Worm (Caenorhabditis elegans) whole organism, L2 larva: ENCODE data around the gene taf-12.

Experiments used
- C34F6.9 ChIP-seq: fragments of 150-350 bp; optimal IDR thresholded peaks from 2 replicates; lab custom pipeline; 2014; ENCODE audit warnings: missing biosample characterization, missing genetic modification characterization
- F13H6.1 ChIP-seq: sonication (generic microtip); optimal IDR thresholded peaks from 2 replicates; lab custom pipeline; 2016; ENCODE audit warnings: missing genetic modification characterization, missing compliant biosample characterization
- R02D3.7 ChIP-seq: fragments of 150-350 bp; optimal IDR thresholded peaks from 2 replicates; lab custom pipeline; 2014; ENCODE audit warnings: missing biosample characterization, missing genetic modification characterization
- Y55F3AM.14 ChIP-seq: fragments of 200-800 bp; sonication (Bioruptor generic); optimal IDR thresholded peaks from 2 replicates; lab custom pipeline; 2018; ENCODE audit warnings: mild to moderate bottlenecking, missing genetic modification characterization, missing compliant biosample characterization
- ZK546.5 ChIP-seq: sonication (generic microtip); optimal IDR thresholded peaks from 2 replicates; lab custom pipeline; 2017; ENCODE audit warnings: missing biosample characterization, missing genetic modification characterization
- alr-1 ChIP-seq: fragments of 150-350 bp; optimal IDR thresholded peaks from 2 replicates; lab custom pipeline; 2014; ENCODE audit warnings: missing biosample characterization, missing genetic modification characterization
- aly-2 ChIP-seq: fragments of 150-350 bp; optimal IDR thresholded peaks from 2 replicates; lab custom pipeline; 2014; ENCODE audit warnings: missing biosample characterization, missing genetic modification characterization
- blmp-1 ChIP-seq: sonication (generic microtip); optimal IDR thresholded peaks from 2 replicates; lab custom pipeline; 2017; ENCODE audit warnings: missing genetic modification characterization, mild to moderate bottlenecking, missing compliant biosample characterization, antibody characterized with exemption, moderate library complexity; ENCODE audit not compliant: insufficient read depth
- ceh-82 ChIP-seq: fragments of 150-350 bp; optimal IDR thresholded peaks from 2 replicates; lab custom pipeline; 2014; ENCODE audit warnings: missing biosample characterization, missing genetic modification characterization
- crh-2 ChIP-seq: sonication (generic microtip); optimal IDR thresholded peaks from 2 replicates; lab custom pipeline; 2017; ENCODE audit warnings: missing biosample characterization, missing genetic modification characterization
- egl-27 ChIP-seq: sonication (generic microtip); optimal IDR thresholded peaks from 3 replicates; lab custom pipeline; 2017; ENCODE audit warnings: missing biosample characterization, missing genetic modification reagents, missing genetic modification characterization
- elt-1 ChIP-seq: fragments of 150-350 bp; optimal IDR thresholded peaks from 2 replicates; lab custom pipeline; 2014; ENCODE audit warnings: missing biosample characterization, missing genetic modification characterization
- elt-3 ChIP-seq: sonication (generic microtip); optimal IDR thresholded peaks from 2 replicates; lab custom pipeline; 2017; ENCODE audit warnings: missing biosample characterization, missing genetic modification characterization
- fos-1 ChIP-seq: fragments of 150-350 bp; optimal IDR thresholded peaks from 2 replicates; lab custom pipeline; 2014; ENCODE audit warnings: missing biosample characterization, missing genetic modification characterization
- gmeb-1 ChIP-seq: fragments of 150-350 bp; optimal IDR thresholded peaks from 2 replicates; lab custom pipeline; 2014; ENCODE audit warnings: missing biosample characterization, missing genetic modification characterization
- lin-11 ChIP-seq: fragments of 150-350 bp; sonication (generic microtip); optimal IDR thresholded peaks from 2 replicates; lab custom pipeline; 2014; ENCODE audit warnings: missing biosample characterization, missing genetic modification characterization, inconsistent platforms, mixed read lengths
- lin-13 ChIP-seq: fragments of 150-350 bp; optimal IDR thresholded peaks from 2 replicates; lab custom pipeline; 2014; ENCODE audit warnings: missing biosample characterization, missing genetic modification reagents, missing genetic modification characterization
- lin-39 ChIP-seq: fragments of 150-350 bp; optimal IDR thresholded peaks from 2 replicates; lab custom pipeline; 2014; ENCODE audit warnings: missing biosample characterization, missing genetic modification reagents, missing genetic modification characterization
- lsy-2 ChIP-seq, 2 experiments: fragments of 150-350 bp in 1 of 2; sonication (generic microtip) in 1 of 2; optimal IDR thresholded peaks; 2 replicates each; lab custom pipeline; 2014 to 2017; ENCODE audit warnings: missing biosample characterization in 2 of 2, missing genetic modification characterization in 2 of 2
- mab-5 ChIP-seq: fragments of 150-350 bp; optimal IDR thresholded peaks from 2 replicates; lab custom pipeline; 2014; ENCODE audit warnings: missing biosample characterization, missing genetic modification characterization
- mdl-1 ChIP-seq, 2 experiments: fragments of 150-350 bp in 1 of 2; sonication (generic microtip) in 1 of 2; optimal IDR thresholded peaks; 2 replicates each; lab custom pipeline; 2017; ENCODE audit warnings: missing biosample characterization in 2 of 2, missing genetic modification characterization in 2 of 2
- nhr-10 ChIP-seq: sonication (generic microtip); optimal IDR thresholded peaks from 2 replicates; lab custom pipeline; 2017; ENCODE audit warnings: missing biosample characterization, missing genetic modification characterization
- nhr-11 ChIP-seq: fragments of 150-350 bp; optimal IDR thresholded peaks from 2 replicates; lab custom pipeline; 2014; ENCODE audit warnings: missing biosample characterization, missing genetic modification characterization
- nhr-12 ChIP-seq: fragments of 150-350 bp; optimal IDR thresholded peaks from 2 replicates; lab custom pipeline; 2014; ENCODE audit warnings: missing biosample characterization, missing genetic modification characterization
- nhr-129 ChIP-seq: fragments of 150-350 bp; optimal IDR thresholded peaks from 2 replicates; lab custom pipeline; 2014; ENCODE audit warnings: missing biosample characterization, missing genetic modification characterization
- nhr-21 ChIP-seq: fragments of 150-350 bp; optimal IDR thresholded peaks from 2 replicates; lab custom pipeline; 2014; ENCODE audit warnings: missing biosample characterization, missing genetic modification characterization
- nhr-23 ChIP-seq: fragments of 150-350 bp; optimal IDR thresholded peaks from 2 replicates; lab custom pipeline; 2014; ENCODE audit warnings: missing biosample characterization, missing genetic modification reagents, missing genetic modification characterization
- nhr-237 ChIP-seq: fragments of 150-350 bp; optimal IDR thresholded peaks from 2 replicates; lab custom pipeline; 2014; ENCODE audit warnings: missing biosample characterization, missing genetic modification characterization
- nhr-25 ChIP-seq: fragments of 150-350 bp; sonication (generic microtip); optimal IDR thresholded peaks from 3 replicates; lab custom pipeline; 2014; ENCODE audit warnings: missing biosample characterization, missing genetic modification characterization
- nhr-77 ChIP-seq: fragments of 150-350 bp; optimal IDR thresholded peaks from 2 replicates; lab custom pipeline; 2014; ENCODE audit warnings: missing biosample characterization, missing genetic modification characterization
- peb-1 ChIP-seq: fragments of 150-350 bp; optimal IDR thresholded peaks from 2 replicates; lab custom pipeline; 2014; ENCODE audit warnings: missing biosample characterization, missing genetic modification characterization
- sem-4 ChIP-seq: fragments of 150-350 bp; optimal IDR thresholded peaks from 2 replicates; lab custom pipeline; 2014; ENCODE audit warnings: missing biosample characterization, missing genetic modification reagents, missing genetic modification characterization
- skn-1 ChIP-seq: sonication (generic microtip); optimal IDR thresholded peaks from 2 replicates; lab custom pipeline; 2017; ENCODE audit warnings: missing biosample characterization, missing genetic modification characterization
- sma-3 ChIP-seq: sonication (generic microtip); optimal IDR thresholded peaks from 2 replicates; lab custom pipeline; 2016; ENCODE audit warnings: missing genetic modification reagents, missing genetic modification characterization, missing compliant biosample characterization
- sma-9 ChIP-seq, 2 experiments: fragments of 150-350 bp in 1 of 2; sonication (generic microtip) in 1 of 2; optimal IDR thresholded peaks; 2 replicates each; lab custom pipeline; 2014 to 2016; ENCODE audit warnings: missing genetic modification characterization in 2 of 2, mild to moderate bottlenecking in 1 of 2, missing biosample characterization in 1 of 2, missing compliant biosample characterization in 1 of 2, missing genetic modification reagents in 1 of 2, moderate library complexity in 1 of 2
- snpc-4 ChIP-seq: fragments of 150-350 bp; optimal IDR thresholded peaks from 2 replicates; lab custom pipeline; 2014; ENCODE audit warnings: missing biosample characterization, missing genetic modification characterization
- unc-39 ChIP-seq: fragments of 150-350 bp; optimal IDR thresholded peaks from 2 replicates; lab custom pipeline; 2014; ENCODE audit warnings: missing biosample characterization, missing genetic modification characterization
- unc-55 ChIP-seq: fragments of 150-350 bp; sonication (generic microtip); optimal IDR thresholded peaks from 3 replicates; lab custom pipeline; 2014; ENCODE audit warnings: missing biosample characterization, missing genetic modification reagents, missing genetic modification characterization
- zag-1 ChIP-seq: fragments of 150-350 bp; optimal IDR thresholded peaks from 2 replicates; lab custom pipeline; 2014; ENCODE audit warnings: missing biosample characterization, missing genetic modification characterization
- ztf-1 ChIP-seq: fragments of 200-800 bp; sonication (Bioruptor generic); conservative IDR thresholded peaks from 2 replicates; pipeline ENCODE4 v1.3.6; 2022; ENCODE audit warnings: missing genetic modification characterization, missing compliant biosample characterization
- ztf-11 ChIP-seq: sonication (generic microtip); optimal IDR thresholded peaks from 2 replicates; lab custom pipeline; 2017; ENCODE audit warnings: missing biosample characterization, missing genetic modification characterization
- ztf-4 ChIP-seq: fragments of 150-350 bp; optimal IDR thresholded peaks from 2 replicates; lab custom pipeline; 2014; ENCODE audit warnings: missing biosample characterization, missing genetic modification characterization

Gene taf-12

DNA sequence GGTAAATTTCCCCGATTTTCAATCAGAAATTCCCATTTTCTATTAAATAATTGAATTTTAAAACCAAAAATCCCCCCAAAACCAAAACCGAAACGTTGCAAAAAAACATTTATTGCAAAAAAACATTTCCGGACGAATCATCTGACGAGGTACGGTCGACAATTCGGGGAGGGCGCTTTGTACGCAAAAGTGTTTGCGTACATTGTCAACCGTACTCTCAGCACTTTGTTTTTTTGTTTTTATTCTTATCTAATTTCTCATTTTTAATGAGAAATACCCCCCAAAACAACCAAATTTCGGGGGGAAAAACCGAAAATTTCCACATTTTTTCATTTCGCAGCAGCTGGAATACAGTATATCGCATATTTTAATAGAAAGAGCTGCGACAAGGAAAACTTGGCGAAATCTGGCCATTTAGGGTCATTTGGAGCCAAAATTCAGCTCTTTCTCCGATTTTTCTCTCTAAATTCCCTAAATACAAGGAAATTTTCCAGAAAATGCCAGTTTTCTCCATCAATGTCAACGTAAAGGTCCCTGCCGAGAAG is 21.4 kb downstream of the taf-12 start, which contains the start of gene mif-1:
Gene mif-1, plus strand, starts transcription at position 495 of the 545 bp plus-strand sequence.
- TF ChIP-seq peb-1 (tag; lab: Kevin White, UChicago) (no peak), unc-55 (GFP tag; lab: Kevin White, UChicago) (peak; percentile 64), nhr-129 (peak; percentile 41), lsy-2 (tag; optimal IDR thresholded peaks at IDR 0.05; lab: Kevin White, UChicago) (peak; percentile 86 to 98), gmeb-1 (tag; lab: Kevin White, UChicago) (peak; percentile 36), C34F6.9 (tag; lab: Kevin White, UChicago) (peak; percentile 54), lin-13 (GFP tag; lab: Kevin White, UChicago) (peak; percentile 32), ztf-11 (tag; lab: Kevin White, UChicago) (no peak)

DNA sequence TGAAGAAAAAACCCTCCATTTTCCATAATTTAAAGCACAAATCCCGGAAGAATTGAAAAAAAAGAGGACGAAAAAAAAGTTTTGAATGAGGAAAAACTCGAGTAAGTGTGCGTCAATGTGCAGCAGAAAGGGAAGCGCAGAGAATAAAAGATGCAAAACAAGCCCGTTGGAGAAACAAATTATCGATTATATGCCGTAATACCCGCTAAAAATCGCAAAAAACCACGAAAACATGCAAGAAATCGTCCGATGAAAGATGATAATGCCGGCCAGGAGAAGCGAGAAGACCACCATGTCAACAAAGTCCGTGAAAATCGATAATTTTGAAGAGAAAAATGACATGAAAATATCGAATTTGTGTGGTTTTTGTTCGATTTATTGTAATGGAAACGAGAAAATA is 22.1 kb downstream of the taf-12 start:
- TF ChIP-seq nhr-77, result no peak
- no peak for TF ChIP-seq sma-9 (GFP tag; optimal IDR thresholded peaks at IDR 0.05; lab: Kevin White, UChicago)
- no peak for TF ChIP-seq sma-9 (tag; optimal IDR thresholded peaks at IDR 0.05; lab: Kevin White, UChicago)
- no peak for TF ChIP-seq sem-4 (tag; lab: Kevin White, UChicago)
- TF ChIP-seq unc-39 (tag; lab: Kevin White, UChicago), result no peak
- no peak for TF ChIP-seq zag-1 (tag; lab: Kevin White, UChicago)
- no peak for TF ChIP-seq Y55F3AM.14 (GFP tag; lab: Kevin White, UChicago)
- TF ChIP-seq snpc-4 (tag; lab: Kevin White, UChicago), result no peak
- TF ChIP-seq lin-13 (GFP tag; lab: Kevin White, UChicago), result no peak
- no peak for TF ChIP-seq lin-11
- no peak for TF ChIP-seq nhr-23
- TF ChIP-seq aly-2 (tag; lab: Kevin White, UChicago), result no peak
- no peak for TF ChIP-seq elt-1 (tag; lab: Kevin White, UChicago)
- no peak for TF ChIP-seq peb-1 (tag; lab: Kevin White, UChicago)
- TF ChIP-seq ztf-1 (GFP tag; lab: Robert Waterston, UW), result no peak
- no peak for TF ChIP-seq nhr-129
- no peak for TF ChIP-seq nhr-237
- no peak for TF ChIP-seq nhr-21 (tag; lab: Kevin White, UChicago)
- TF ChIP-seq lsy-2 (tag; optimal IDR thresholded peaks at IDR 0.05; lab: Kevin White, UChicago), result no peak
- no peak for TF ChIP-seq ztf-4 (tag; lab: Kevin White, UChicago)

DNA sequence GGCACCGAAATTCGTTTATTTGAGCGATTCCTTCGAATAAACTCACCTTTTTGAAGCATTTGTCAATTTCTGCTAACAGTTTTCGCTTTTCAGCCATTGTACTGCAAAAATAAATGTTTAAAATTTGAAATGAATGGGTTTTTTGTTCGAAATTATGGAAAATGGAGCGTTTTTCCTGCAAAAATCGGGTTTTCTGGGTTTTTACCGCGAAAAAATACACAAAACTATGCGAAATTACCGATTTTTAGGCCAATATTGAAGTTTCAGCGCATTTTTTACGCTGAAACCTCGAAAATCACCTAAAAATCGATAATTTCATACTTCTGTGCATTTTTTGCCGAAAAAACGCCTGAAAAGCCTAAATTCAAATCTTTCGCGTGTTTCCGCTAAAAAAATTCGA is 22.7 kb downstream of the taf-12 start, which contains the start of gene ntl-3:
Gene ntl-3, minus strand, starts transcription at position 101 of the 400 bp plus-strand sequence.
- TF ChIP-seq nhr-11 (tag; lab: Kevin White, UChicago) (no peak), aly-2 (tag; lab: Kevin White, UChicago) (no peak), elt-1 (tag; lab: Kevin White, UChicago) (no peak), skn-1 (no peak), nhr-25 (tag; lab: Kevin White, UChicago) (no peak), sem-4 (tag; lab: Kevin White, UChicago) (no peak), sma-3 (no peak), fos-1 (tag; lab: Kevin White, UChicago) (no peak), R02D3.7 (tag; lab: Kevin White, UChicago) (no peak)

DNA sequence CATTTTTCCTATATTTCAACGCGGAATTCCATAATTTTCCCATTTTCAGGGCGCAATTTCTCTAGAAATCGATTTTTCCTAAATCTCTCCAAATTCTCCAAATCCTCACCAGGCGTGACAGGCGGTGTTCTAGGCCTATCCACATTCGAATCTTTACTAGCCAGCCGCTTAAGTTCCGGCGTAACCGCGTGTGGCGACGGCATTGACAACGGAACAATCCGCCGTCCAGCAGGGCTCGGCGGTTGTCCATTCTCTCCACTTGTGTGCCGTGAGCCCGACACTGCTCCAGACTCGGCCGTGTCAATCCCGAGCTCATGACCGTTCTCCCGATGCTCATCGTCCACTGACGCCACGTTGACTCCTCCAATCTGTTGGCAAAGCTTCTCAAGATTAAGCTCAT is 26.1 kb downstream of the taf-12 start:
- no peak for TF ChIP-seq zag-1 (tag; lab: Kevin White, UChicago)
- no peak for TF ChIP-seq blmp-1 (tag; lab: Kevin White, UChicago)
- TF ChIP-seq crh-2, result no peak
- TF ChIP-seq gmeb-1 (tag; lab: Kevin White, UChicago), result no peak
- TF ChIP-seq lin-39 (tag; lab: Kevin White, UChicago), result no peak

DNA sequence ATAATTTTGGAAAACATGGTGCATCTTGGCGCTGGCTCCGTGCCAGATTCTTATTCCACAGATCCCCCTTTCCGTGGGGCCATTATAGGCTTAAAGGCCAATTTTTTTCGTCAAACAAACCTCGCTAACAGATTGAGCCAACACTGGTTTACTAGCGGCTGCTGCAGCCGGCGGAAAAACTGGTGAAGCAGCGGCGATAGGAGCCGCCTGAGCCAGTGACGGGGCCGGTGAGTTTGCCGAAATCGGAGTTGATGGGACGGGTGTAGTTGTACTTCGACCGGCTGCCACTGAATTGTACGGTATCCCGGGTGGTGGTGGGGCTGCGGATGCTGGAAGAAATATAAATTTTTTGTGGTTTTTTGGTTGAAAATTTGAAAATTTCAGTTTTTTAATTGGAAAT is 27.4 kb downstream of the taf-12 start:
- no peak for TF ChIP-seq lin-13 (GFP tag; lab: Kevin White, UChicago)
- TF ChIP-seq nhr-12, result no peak
- no peak for TF ChIP-seq nhr-23
- no peak for TF ChIP-seq mdl-1 (tag; optimal IDR thresholded peaks at IDR 0.05; lab: Kevin White, UChicago)
- no peak for TF ChIP-seq mab-5 (tag; lab: Kevin White, UChicago)
- no peak for TF ChIP-seq F13H6.1 (tag; lab: Kevin White, UChicago)
- no peak for TF ChIP-seq nhr-129
- TF ChIP-seq elt-3 (tag; lab: Kevin White, UChicago), result no peak
- no peak for TF ChIP-seq alr-1 (tag; lab: Kevin White, UChicago)
- TF ChIP-seq egl-27 (tag; lab: Kevin White, UChicago), result no peak
- no peak for TF ChIP-seq ZK546.5 (tag; lab: Kevin White, UChicago)
- no peak for TF ChIP-seq sma-9 (GFP tag; optimal IDR thresholded peaks at IDR 0.05; lab: Kevin White, UChicago)
- TF ChIP-seq sma-9 (tag; optimal IDR thresholded peaks at IDR 0.05; lab: Kevin White, UChicago), result no peak
- TF ChIP-seq ceh-82, result no peak
- no peak for TF ChIP-seq nhr-21 (tag; lab: Kevin White, UChicago)
- TF ChIP-seq R02D3.7 (tag; lab: Kevin White, UChicago), result no peak
- no peak for TF ChIP-seq nhr-10 (tag; lab: Kevin White, UChicago)
- TF ChIP-seq sma-3, result no peak
